Worm (Caenorhabditis elegans): Measurements from ENCODE around the gene gon-1.

DNA sequence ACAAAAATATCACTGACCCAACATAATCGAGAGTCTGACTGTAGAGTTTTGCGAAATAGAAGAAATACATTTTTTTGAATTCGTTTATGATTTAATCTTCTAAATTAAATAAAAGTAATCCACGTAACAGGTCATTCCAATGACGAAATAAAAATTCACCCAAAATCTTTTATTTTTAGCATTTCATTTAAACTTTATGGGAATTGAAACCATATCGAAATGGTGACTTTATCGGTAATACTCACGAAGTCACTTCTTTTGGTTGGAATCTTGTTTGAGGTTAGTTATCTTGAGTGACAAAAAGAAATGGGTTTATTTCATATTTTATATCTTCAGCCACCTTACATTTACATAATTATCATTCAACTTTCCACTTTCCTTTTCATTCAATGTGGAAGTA, 19.4 kb upstream of the gon-1 start, which contains the start of the genes C47E12.12 and C47E12.10:
- TF ChIP-seq fax-1 (tag; optimal IDR thresholded peaks at IDR 0.05) (no peak), hlh-15 (tag; optimal IDR thresholded peaks at IDR 0.05) (no peak), Y22D7AL.16 (tag; optimal IDR thresholded peaks at IDR 0.05) (no peak), odd-2 (tag; optimal IDR thresholded peaks at IDR 0.05) (no peak), pqm-1 (tag; optimal IDR thresholded peaks at IDR 0.05) (no peak), sox-4 (tag; optimal IDR thresholded peaks at IDR 0.05) (no peak), gmeb-2 (tag; optimal IDR thresholded peaks at IDR 0.05) (no peak), ztf-16 (tag; optimal IDR thresholded peaks at IDR 0.05) (no peak), nhr-11 (tag; optimal IDR thresholded peaks at IDR 0.05) (no peak), eyg-1 (tag; optimal IDR thresholded peaks at IDR 0.05) (no peak)

All from whole organism, late embryonic.